Worm (Caenorhabditis elegans) whole organism, L4 larva: ENCODE measurements around the gene lido-15.

Experiments
- D1046.2 ChIP-seq: fragments of 200-800 bp; sonication (Bioruptor generic); IDR thresholded peaks from 2 replicates; pipeline ENCODE4 v1.3.6; 2022; ENCODE audit warnings: missing genetic modification characterization, missing compliant biosample characterization
- F26F4.8 ChIP-seq: fragments of 200-800 bp; sonication (Bioruptor generic); conservative IDR thresholded peaks from 2 replicates; pipeline ENCODE4 v1.3.6; 2022; ENCODE audit warnings: missing genetic modification characterization, missing compliant biosample characterization
- F37D6.2 ChIP-seq: sonication (generic microtip); optimal IDR thresholded peaks from 2 replicates; lab custom pipeline; 2016; ENCODE audit warnings: mild to moderate bottlenecking, missing genetic modification characterization, missing compliant biosample characterization
- F44E2.7 ChIP-seq: fragments of 200-800 bp; sonication (Bioruptor generic); IDR thresholded peaks from 2 replicates; pipeline ENCODE4 v2.1.2; 2022; ENCODE audit warnings: missing genetic modification characterization, missing compliant biosample characterization
- F49E8.2 ChIP-seq: sonication (generic microtip); optimal IDR thresholded peaks from 2 replicates; lab custom pipeline; 2016; ENCODE audit warnings: missing compliant biosample characterization, mild to moderate bottlenecking, missing genetic modification characterization, borderline replicate concordance
- T20F7.1 ChIP-seq: fragments of 200-800 bp; sonication (Bioruptor generic); optimal IDR thresholded peaks from 2 replicates; lab custom pipeline; 2018; ENCODE audit warnings: mild to moderate bottlenecking, missing genetic modification characterization, missing compliant biosample characterization
- Y48G9A.11 ChIP-seq: fragments of 200-800 bp; sonication (Bioruptor generic); IDR thresholded peaks from 2 replicates; pipeline ENCODE4 v1.3.6; 2022; ENCODE audit warnings: missing genetic modification reagents, missing genetic modification characterization, missing compliant biosample characterization
- aha-1 ChIP-seq: fragments of 150-350 bp; peaks from one replicate; lab custom pipeline; 2014; ENCODE audit warnings: missing biosample characterization, missing genetic modification characterization
- arid-1 ChIP-seq: fragments of 200-800 bp; sonication (Bioruptor generic); conservative IDR thresholded peaks from 2 replicates; pipeline ENCODE4 v1.3.6; 2022; ENCODE audit warnings: missing genetic modification reagents, missing genetic modification characterization, missing compliant biosample characterization
- ceh-20 ChIP-seq: fragments of 200-800 bp; sonication (Bioruptor generic); IDR thresholded peaks from 2 replicates; pipeline ENCODE4 v1.3.6; 2022; ENCODE audit warnings: missing genetic modification reagents, missing genetic modification characterization, missing compliant biosample characterization
- ceh-28 ChIP-seq: fragments of 150-350 bp; optimal IDR thresholded peaks from 2 replicates; lab custom pipeline; 2014; ENCODE audit warnings: missing biosample characterization, missing genetic modification reagents, missing genetic modification characterization
- ceh-44 ChIP-seq: fragments of 200-800 bp; sonication (Bioruptor generic); IDR thresholded peaks from 2 replicates; pipeline ENCODE4 v1.3.6; 2022; ENCODE audit warnings: missing genetic modification reagents, missing genetic modification characterization, missing compliant biosample characterization
- ceh-82 ChIP-seq: sonication (generic microtip); optimal IDR thresholded peaks from 2 replicates; lab custom pipeline; 2017; ENCODE audit warnings: missing biosample characterization, missing genetic modification characterization
- cey-2 ChIP-seq: sonication (generic microtip); optimal IDR thresholded peaks from 3 replicates; lab custom pipeline; 2017; ENCODE audit warnings: missing genetic modification characterization, mild to moderate bottlenecking, missing compliant biosample characterization, antibody characterized with exemption, borderline replicate concordance; ENCODE audit not compliant: insufficient read depth
- daf-12 ChIP-seq: fragments of 150-350 bp; optimal IDR thresholded peaks from 2 replicates; lab custom pipeline; 2014; ENCODE audit warnings: missing biosample characterization, missing genetic modification reagents, missing genetic modification characterization
- daf-16 ChIP-seq, 3 experiments: sonication (generic microtip); optimal IDR thresholded peaks; 2 replicates each; lab custom pipeline; 2016 to 2017; ENCODE audit warnings: missing genetic modification characterization in 3 of 3, missing genetic modification reagents in 3 of 3, mild to moderate bottlenecking in 2 of 3, missing compliant biosample characterization in 2 of 3, missing biosample characterization in 1 of 3, moderate library complexity in 1 of 3
- daf-8 ChIP-seq: fragments of 200-800 bp; sonication (Bioruptor generic); IDR thresholded peaks from 2 replicates; pipeline ENCODE4 v1.3.6; 2022; ENCODE audit warnings: missing genetic modification characterization, missing compliant biosample characterization
- dmd-6 ChIP-seq: fragments of 200-800 bp; sonication (Bioruptor generic); IDR thresholded peaks from 2 replicates; pipeline ENCODE4 v1.3.6; 2022; ENCODE audit warnings: missing genetic modification reagents, missing genetic modification characterization, missing compliant biosample characterization
- dmd-8 ChIP-seq: fragments of 200-800 bp; sonication (Bioruptor generic); IDR thresholded peaks from 2 replicates; pipeline ENCODE4 v1.3.6; 2022; ENCODE audit warnings: missing genetic modification characterization, missing compliant biosample characterization
- dpl-1 ChIP-seq: fragments of 150-350 bp; optimal IDR thresholded peaks from 2 replicates; lab custom pipeline; 2014; ENCODE audit warnings: missing biosample characterization, missing genetic modification reagents, missing genetic modification characterization
- dve-1 ChIP-seq: sonication (generic microtip); optimal IDR thresholded peaks from 2 replicates; lab custom pipeline; 2017; ENCODE audit warnings: antibody characterized with exemption, mild to moderate bottlenecking, missing genetic modification characterization, missing compliant biosample characterization; ENCODE audit not compliant: insufficient read depth
- lim-7 ChIP-seq: fragments of 200-800 bp; sonication (Bioruptor generic); IDR thresholded peaks from 2 replicates; pipeline ENCODE4 v1.3.6; 2022; ENCODE audit warnings: missing genetic modification characterization, missing compliant biosample characterization
- lin-1 ChIP-seq: fragments of 200-800 bp; sonication (Bioruptor generic); IDR thresholded peaks from 2 replicates; pipeline ENCODE4 v1.3.6; 2022; ENCODE audit warnings: missing genetic modification reagents, missing genetic modification characterization, missing compliant biosample characterization
- lin-29 ChIP-seq: fragments of 200-800 bp; sonication (Bioruptor generic); IDR thresholded peaks from 2 replicates; pipeline ENCODE4 v1.3.6; 2022; ENCODE audit warnings: missing genetic modification reagents, missing genetic modification characterization, missing compliant biosample characterization
- lsy-2 ChIP-seq, 2 experiments: fragments of 150-350 bp in 1 of 2; sonication (generic microtip) in 1 of 2; optimal IDR thresholded peaks; 2 replicates each; lab custom pipeline; 2014 to 2017; ENCODE audit warnings: missing biosample characterization in 2 of 2, missing genetic modification characterization in 2 of 2
- mdl-1 ChIP-seq, 2 experiments: fragments of 150-350 bp in 1 of 2; sonication (generic microtip) in 1 of 2; optimal IDR thresholded peaks; 2 replicates each; lab custom pipeline; 2014 to 2017; ENCODE audit warnings: missing biosample characterization in 2 of 2, missing genetic modification characterization in 2 of 2
- nhr-10 ChIP-seq: fragments of 150-350 bp; optimal IDR thresholded peaks from 2 replicates; lab custom pipeline; 2014; ENCODE audit warnings: missing biosample characterization, missing genetic modification characterization
- nhr-102 ChIP-seq: sonication (generic microtip); optimal IDR thresholded peaks from 2 replicates; lab custom pipeline; 2016; ENCODE audit warnings: mild to moderate bottlenecking, missing genetic modification characterization, moderate library complexity, missing compliant biosample characterization
- nhr-28 ChIP-seq: fragments of 150-350 bp; optimal IDR thresholded peaks from 2 replicates; lab custom pipeline; 2014; ENCODE audit warnings: missing biosample characterization, missing genetic modification characterization
- nhr-42 ChIP-seq: fragments of 200-800 bp; sonication (Bioruptor generic); IDR thresholded peaks from 2 replicates; pipeline ENCODE4 v1.3.6; 2022; ENCODE audit warnings: missing genetic modification characterization, missing compliant biosample characterization
- nhr-6 ChIP-seq: fragments of 150-350 bp; optimal IDR thresholded peaks from 2 replicates; lab custom pipeline; 2014; ENCODE audit warnings: missing biosample characterization, missing genetic modification characterization
- nhr-77 ChIP-seq: fragments of 150-350 bp; optimal IDR thresholded peaks from 2 replicates; lab custom pipeline; 2014; ENCODE audit warnings: missing biosample characterization, missing genetic modification characterization
- php-3 ChIP-seq: fragments of 200-800 bp; sonication (Bioruptor generic); IDR thresholded peaks from 2 replicates; pipeline ENCODE4 v1.3.6; 2022; ENCODE audit warnings: missing genetic modification reagents, missing genetic modification characterization, missing compliant biosample characterization
- pqm-1 ChIP-seq: sonication (generic microtip); optimal IDR thresholded peaks from 2 replicates; lab custom pipeline; 2017; ENCODE audit warnings: missing biosample characterization, missing genetic modification characterization
- set-16 ChIP-seq: fragments of 200-800 bp; sonication (Bioruptor generic); IDR thresholded peaks from 2 replicates; pipeline ENCODE4 v1.3.6; 2022; ENCODE audit warnings: missing genetic modification reagents, missing genetic modification characterization, missing compliant biosample characterization
- snpc-4 ChIP-seq: fragments of 150-350 bp; optimal IDR thresholded peaks from 2 replicates; lab custom pipeline; 2014; ENCODE audit warnings: missing biosample characterization, missing genetic modification characterization
- spr-3 ChIP-seq: fragments of 200-800 bp; sonication (Bioruptor generic); optimal IDR thresholded peaks from 2 replicates; lab custom pipeline; 2018; ENCODE audit warnings: mild to moderate bottlenecking, missing genetic modification characterization, missing compliant biosample characterization
- tra-1 ChIP-seq: fragments of 200-800 bp; sonication (Bioruptor generic); IDR thresholded peaks from 2 replicates; pipeline ENCODE4 v1.3.6; 2022; ENCODE audit warnings: missing genetic modification reagents, missing genetic modification characterization, missing compliant biosample characterization
- unc-130 ChIP-seq: sonication (generic microtip); optimal IDR thresholded peaks from 2 replicates; lab custom pipeline; 2016; ENCODE audit warnings: missing genetic modification reagents, missing genetic modification characterization, missing compliant biosample characterization
- unc-39 ChIP-seq: sonication (generic microtip); optimal IDR thresholded peaks from 2 replicates; lab custom pipeline; 2017; ENCODE audit warnings: missing biosample characterization, missing genetic modification characterization
- zfp-3 ChIP-seq: fragments of 200-800 bp; sonication (Bioruptor generic); conservative IDR thresholded peaks from 2 replicates; pipeline ENCODE4 v1.3.6; 2022; ENCODE audit warnings: missing genetic modification reagents, missing genetic modification characterization, missing compliant biosample characterization
- zip-2 ChIP-seq: fragments of 150-350 bp; optimal IDR thresholded peaks from 2 replicates; lab custom pipeline; 2014; ENCODE audit warnings: missing biosample characterization, missing genetic modification characterization

The lido-15 gene

ce11 chrII:3781238-3781637 is 30.8 kb upstream of the lido-15 start:
- TF ChIP-seq ceh-28 (tag; lab: Kevin White, UChicago) (no peak), aha-1 (tag; lab: Kevin White, UChicago) (peak; percentile 74), lin-1 (GFP tag; lab: Robert Waterston, UW) (no peak)

- TF ChIP-seq mdl-1 (tag; optimal IDR thresholded peaks at IDR 0.05; lab: Kevin White, UChicago) (no peak), unc-130 (GFP tag; lab: Kevin White, UChicago) (no peak), arid-1 (GFP tag; lab: Robert Waterston, UW) (no peak), lim-7 (GFP tag; lab: Robert Waterston, UW) (no peak), snpc-4 (tag; lab: Kevin White, UChicago) (no peak), zip-2 (tag; lab: Kevin White, UChicago) (no peak), F26F4.8 (GFP tag; lab: Robert Waterston, UW) (no peak), tra-1 (GFP tag; lab: Robert Waterston, UW) (no peak)
Observed at ce11 chrII:3782309-3783000, 29.6 kb upstream of the lido-15 start, which contains the start of gene T24E12.2. TSS of gene T24E12.2 (plus strand) at chrII:3782950.

DNA sequence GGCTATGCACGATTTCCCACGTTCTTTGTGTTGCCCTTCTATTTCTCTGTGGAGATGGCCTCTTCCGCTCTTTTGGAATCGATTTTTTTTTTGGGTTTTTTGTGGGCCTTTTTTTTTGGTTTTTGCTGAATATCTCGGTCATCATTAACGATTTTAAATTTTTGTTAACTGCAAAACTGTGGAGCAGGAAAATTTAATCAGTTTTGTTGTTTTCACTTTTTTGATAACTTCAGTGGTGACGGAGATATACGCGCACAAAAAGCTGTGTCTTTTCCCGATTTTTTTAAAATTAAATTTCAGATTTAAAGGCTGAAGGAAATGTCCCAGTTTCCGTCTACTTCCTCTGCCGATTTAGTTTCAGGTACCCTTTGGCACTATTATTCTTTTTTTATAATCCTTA is 26.8 kb upstream of the lido-15 start, which contains the start of gene T24E12.1:
Gene T24E12.1 (plus strand): TSS at position 301 of the 400 bp plus-strand sequence.
- TF ChIP-seq nhr-102 (tag; lab: Kevin White, UChicago) (no peak), F37D6.2 (tag; lab: Kevin White, UChicago) (no peak), spr-3 (no peak), nhr-6 (no peak), dpl-1 (no peak), ceh-82 (no peak), daf-12 (tag; lab: Kevin White, UChicago) (no peak)

DNA sequence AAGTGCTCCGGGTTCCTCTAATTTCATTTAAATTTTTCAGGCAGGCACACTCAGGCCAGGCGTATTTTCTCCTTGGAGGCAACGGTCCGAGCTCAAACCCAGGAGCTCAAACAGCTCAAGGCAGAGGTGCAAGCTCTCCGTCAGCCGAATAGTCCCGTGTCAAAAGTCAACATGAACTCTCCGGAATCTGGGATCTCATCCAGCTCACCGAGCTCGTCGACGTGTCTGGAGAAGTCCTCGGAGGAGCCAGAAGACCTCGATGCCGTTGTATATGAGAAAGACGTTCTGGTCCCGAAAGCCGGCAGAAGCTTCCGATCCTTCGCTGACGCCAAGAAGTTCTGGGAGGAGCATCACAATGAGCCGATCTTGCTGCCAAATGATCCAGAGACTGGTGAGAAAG is 26.3 kb upstream of the lido-15 start:
- TF ChIP-seq zfp-3 (GFP tag; lab: Robert Waterston, UW) (no peak), lsy-2 (tag; optimal IDR thresholded peaks at IDR 0.05; lab: Kevin White, UChicago) (no peak), set-16 (GFP tag; lab: Robert Waterston, UW) (peak; percentile 78)

DNA sequence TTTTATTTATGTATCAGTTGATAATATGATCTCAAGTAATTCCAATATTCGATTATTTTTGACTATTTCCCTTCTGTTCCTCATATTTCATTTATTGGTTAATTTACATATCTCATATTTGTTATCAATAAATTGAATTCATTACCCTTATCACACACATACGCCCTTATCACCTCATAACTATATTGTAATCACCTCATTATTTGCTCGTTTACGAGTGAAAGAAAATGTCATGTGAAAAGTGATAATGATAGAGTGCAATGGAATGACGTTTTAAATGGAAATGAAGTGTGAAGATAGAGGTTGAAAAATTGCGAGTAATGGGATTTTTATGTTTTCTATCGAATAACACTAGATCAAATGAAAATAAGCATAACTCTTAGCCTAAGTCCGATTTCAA is 25.5 kb upstream of the lido-15 start:
- peak; percentile 100 for TF ChIP-seq php-3 (GFP tag; lab: Robert Waterston, UW)
- peak; percentile 96 for TF ChIP-seq tra-1 (GFP tag; lab: Robert Waterston, UW)
- peak; percentile 100 for TF ChIP-seq pqm-1
- no peak for TF ChIP-seq daf-12 (tag; lab: Kevin White, UChicago)
- no peak for TF ChIP-seq nhr-10 (tag; lab: Kevin White, UChicago)
- no peak for TF ChIP-seq T20F7.1 (GFP tag; lab: Kevin White, UChicago)
- TF ChIP-seq nhr-102 (tag; lab: Kevin White, UChicago) = no peak
- TF ChIP-seq unc-39 (tag; lab: Kevin White, UChicago) = no peak
- no peak for TF ChIP-seq Y48G9A.11 (GFP tag; lab: Robert Waterston, UW)
- no peak for TF ChIP-seq daf-8 (GFP tag; lab: Robert Waterston, UW)
- peak in 1 of 2 experiments; percentile 23 for TF ChIP-seq daf-16 (GFP tag; optimal IDR thresholded peaks at IDR 0.05; lab: Kevin White, UChicago)
- TF ChIP-seq daf-16 (tag; optimal IDR thresholded peaks at IDR 0.05; lab: Kevin White, UChicago) = peak; percentile 96
- no peak for TF ChIP-seq ceh-44 (GFP tag; lab: Robert Waterston, UW)
- TF ChIP-seq cey-2 (tag; lab: Kevin White, UChicago) = peak; percentile 21
- TF ChIP-seq ceh-20 (GFP tag; lab: Robert Waterston, UW) = peak; percentile 80
- TF ChIP-seq D1046.2 (GFP tag; lab: Robert Waterston, UW) = no peak
- peak; percentile 98 for TF ChIP-seq nhr-28
- TF ChIP-seq lin-1 (GFP tag; lab: Robert Waterston, UW) = peak; percentile 91
- no peak for TF ChIP-seq ceh-82
- no peak for TF ChIP-seq unc-130 (GFP tag; lab: Kevin White, UChicago)
- TF ChIP-seq F49E8.2 (tag; lab: Kevin White, UChicago) = no peak
- no peak for TF ChIP-seq lin-29 (GFP tag; lab: Robert Waterston, UW)
- no peak for TF ChIP-seq dmd-8 (GFP tag; lab: Robert Waterston, UW)
- 0 out of 2 replicates have a peak, but pooled peaks have one; percentile 18 for TF ChIP-seq nhr-42
- TF ChIP-seq dve-1 (tag; lab: Kevin White, UChicago) = no peak
- no peak for TF ChIP-seq F44E2.7
- peak; percentile 97 for TF ChIP-seq nhr-77 (tag; lab: Kevin White, UChicago)
- peak in 1 of 2 experiments; percentile 53 for TF ChIP-seq mdl-1 (tag; optimal IDR thresholded peaks at IDR 0.05; lab: Kevin White, UChicago)
- TF ChIP-seq dmd-6 (GFP tag; lab: Robert Waterston, UW) = peak; percentile 98
